Worm (Caenorhabditis elegans) whole organism, L2 larva: ENCODE results near the gene F57F5.3.

Source experiments
- nhr-25 ChIP-seq: fragments of 150-350 bp; sonication (generic microtip); optimal IDR thresholded peaks from 3 replicates; lab custom pipeline; 2014; ENCODE audit warnings: missing biosample characterization, missing genetic modification characterization
- peb-1 ChIP-seq: fragments of 150-350 bp; optimal IDR thresholded peaks from 2 replicates; lab custom pipeline; 2014; ENCODE audit warnings: missing biosample characterization, missing genetic modification characterization

DNA sequence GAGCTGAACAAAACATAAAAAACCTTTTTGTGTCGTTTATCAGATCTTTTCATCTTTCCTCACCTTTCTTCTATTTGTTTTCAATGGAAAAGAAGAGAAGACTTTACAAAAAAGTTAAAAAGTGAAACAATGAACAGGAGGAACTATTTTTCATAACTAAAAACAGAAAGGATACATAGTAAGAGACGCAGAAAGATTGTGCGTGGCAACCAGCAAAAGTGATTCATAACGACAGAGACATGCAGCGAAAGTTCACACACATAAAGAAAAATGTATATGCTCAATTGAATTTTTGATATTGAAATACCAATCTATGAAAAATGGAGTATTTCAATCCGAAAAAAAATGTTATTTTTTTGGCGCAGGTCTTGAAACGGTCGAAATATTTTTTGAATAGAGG is 16.5 kb downstream of the F57F5.3 start:
- TF ChIP-seq nhr-25 (tag; lab: Kevin White, UChicago) (no peak), peb-1 (no peak)
